Fruit fly (Drosophila melanogaster) whole organism, adult: ENCODE results near the gene plx.

Source experiments
- CG11617 ChIP-seq: fragments of 200-800 bp; sonication (Bioruptor generic); optimal IDR thresholded peaks from 2 replicates; lab custom pipeline; 2017; ENCODE audit warnings: mild to moderate bottlenecking, missing biosample characterization, missing genetic modification reagents, missing genetic modification characterization
- CG12768 ChIP-seq: fragments of 200-800 bp; sonication (Bioruptor generic); optimal IDR thresholded peaks from 2 replicates; lab custom pipeline; 2017; ENCODE audit warnings: missing biosample characterization, missing genetic modification characterization, mild to moderate bottlenecking, moderate library complexity, missing genetic modification reagents
- CG14711 ChIP-seq: fragments of 200-800 bp; sonication (Bioruptor generic); optimal IDR thresholded peaks from 2 replicates; lab custom pipeline; 2018; ENCODE audit warnings: missing biosample characterization, mild to moderate bottlenecking, missing genetic modification characterization, moderate library complexity
- CG1620 ChIP-seq: fragments of 200-800 bp; sonication (Bioruptor generic); optimal IDR thresholded peaks from 2 replicates; lab custom pipeline; 2016; ENCODE audit warnings: missing biosample characterization, missing genetic modification characterization
- CG33017 ChIP-seq: fragments of 200-800 bp; sonication (Bioruptor generic); optimal IDR thresholded peaks from 2 replicates; lab custom pipeline; 2018; ENCODE audit warnings: missing biosample characterization, mild to moderate bottlenecking, missing genetic modification characterization, moderate library complexity
- CG5204 ChIP-seq: fragments of 200-800 bp; sonication (Bioruptor generic); optimal IDR thresholded peaks from 2 replicates; lab custom pipeline; 2016; ENCODE audit warnings: missing biosample characterization, missing genetic modification characterization
- CG7045 ChIP-seq: fragments of 200-800 bp; sonication (Bioruptor generic); optimal IDR thresholded peaks from 2 replicates; lab custom pipeline; 2017; ENCODE audit warnings: missing biosample characterization, mild to moderate bottlenecking, missing genetic modification characterization
- CG7101 ChIP-seq: fragments of 200-800 bp; sonication (Bioruptor generic); optimal IDR thresholded peaks from 2 replicates; lab custom pipeline; 2018; ENCODE audit warnings: missing biosample characterization, mild to moderate bottlenecking, missing genetic modification characterization, moderate library complexity
- Clk ChIP-seq: fragments of 200-800 bp; sonication (Bioruptor generic); optimal IDR thresholded peaks from 2 replicates; lab custom pipeline; 2017; ENCODE audit warnings: missing biosample characterization, missing genetic modification characterization
- Crg-1 ChIP-seq: fragments of 200-800 bp; sonication (Bioruptor generic); optimal IDR thresholded peaks from 2 replicates; lab custom pipeline; 2016; ENCODE audit warnings: missing biosample characterization, missing genetic modification characterization
- Hr96 ChIP-seq: fragments of 200-800 bp; sonication (Bioruptor generic); optimal IDR thresholded peaks from 2 replicates; lab custom pipeline; 2016; ENCODE audit warnings: missing biosample characterization, missing genetic modification characterization
- Mnt ChIP-seq: fragments of 200-800 bp; sonication (Bioruptor generic); optimal IDR thresholded peaks from 2 replicates; lab custom pipeline; 2016; ENCODE audit warnings: missing biosample characterization, mild to moderate bottlenecking, missing genetic modification characterization
- bab1 ChIP-seq: fragments of 200-800 bp; sonication (Bioruptor generic); optimal IDR thresholded peaks from 3 replicates; lab custom pipeline; 2019; ENCODE audit warnings: missing biosample characterization, mild to moderate bottlenecking, missing genetic modification characterization, moderate library complexity
- cic ChIP-seq: fragments of 200-800 bp; sonication (Bioruptor generic); optimal IDR thresholded peaks from 2 replicates; lab custom pipeline; 2017; ENCODE audit warnings: missing biosample characterization, mild to moderate bottlenecking, missing genetic modification characterization, moderate library complexity
- cnc ChIP-seq, 2 experiments: fragments of >200 bp; optimal IDR thresholded peaks; 2 replicates each; lab custom pipeline; 2017
- kay ChIP-seq: fragments of 200-800 bp; sonication (Bioruptor generic); peaks from one replicate; lab custom pipeline; 2016; ENCODE audit warnings: missing biosample characterization, missing genetic modification characterization, borderline replicate concordance
- ovo ChIP-seq: fragments of 200-800 bp; sonication (Bioruptor generic); optimal IDR thresholded peaks from 2 replicates; lab custom pipeline; 2016; ENCODE audit warnings: missing biosample characterization, missing genetic modification characterization
- pad ChIP-seq: fragments of 200-800 bp; sonication (Bioruptor generic); optimal IDR thresholded peaks from 3 replicates; lab custom pipeline; 2017; ENCODE audit warnings: missing biosample characterization, missing genetic modification characterization, mild to moderate bottlenecking, moderate library complexity, missing genetic modification reagents
- tj ChIP-seq: fragments of 200-800 bp; sonication (Bioruptor generic); optimal IDR thresholded peaks from 3 replicates; lab custom pipeline; 2017; ENCODE audit warnings: missing biosample characterization, mild to moderate bottlenecking, missing genetic modification characterization, moderate library complexity
- toe ChIP-seq: fragments of 200-800 bp; sonication (Bioruptor generic); optimal IDR thresholded peaks from 2 replicates; lab custom pipeline; 2016; ENCODE audit warnings: missing biosample characterization, missing genetic modification characterization

The plx gene

DNA sequence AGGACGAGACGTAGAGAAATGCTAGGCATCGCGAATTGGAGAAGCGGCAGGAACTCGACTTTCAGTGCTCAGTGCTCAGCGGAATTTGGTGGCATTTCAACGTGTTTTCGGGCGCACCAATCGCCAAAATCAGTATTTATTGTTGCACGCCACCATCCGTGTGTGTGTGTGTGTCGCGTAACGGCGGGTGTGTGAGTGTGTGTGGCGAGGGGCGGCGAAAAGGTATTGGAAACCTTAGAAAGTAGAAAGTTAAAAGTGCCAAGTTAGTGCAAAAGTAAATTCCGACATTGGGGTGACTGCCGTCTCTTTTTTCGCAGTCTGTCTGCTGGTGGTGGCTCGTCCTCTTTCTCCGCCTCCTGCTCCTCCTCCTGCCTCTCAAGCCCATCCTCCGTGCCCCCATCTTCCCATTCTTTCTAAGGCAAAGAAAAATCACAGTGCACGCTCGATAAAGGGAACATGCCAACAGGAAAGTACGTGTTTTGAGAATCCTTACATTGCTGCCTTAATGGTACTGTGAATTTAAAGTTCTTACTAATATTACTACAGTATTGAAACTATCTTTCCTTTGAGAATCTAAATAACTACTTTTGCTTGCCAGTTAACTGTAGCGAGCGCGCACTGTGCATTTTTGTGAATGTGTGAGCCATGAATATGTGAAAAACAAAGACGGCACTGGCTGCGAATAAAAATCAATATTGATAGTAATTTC lies 548 bp downstream of the plx start:
- TF ChIP-seq CG5204 (GFP tag; lab: Kevin White, UChicago) (peak; percentile 41), Clk (GFP tag; lab: Kevin White, UChicago) (no peak), CG12768 (peak; percentile 37), CG7045 (GFP tag; lab: Kevin White, UChicago) (peak; percentile 7), CG7101 (tag; lab: Kevin White, UChicago) (no peak), CG1620 (GFP tag; lab: Kevin White, UChicago) (no peak), Hr96 (GFP tag; lab: Kevin White, UChicago) (peak; percentile 30), CG33017 (tag; lab: Kevin White, UChicago) (peak; percentile 3)

DNA sequence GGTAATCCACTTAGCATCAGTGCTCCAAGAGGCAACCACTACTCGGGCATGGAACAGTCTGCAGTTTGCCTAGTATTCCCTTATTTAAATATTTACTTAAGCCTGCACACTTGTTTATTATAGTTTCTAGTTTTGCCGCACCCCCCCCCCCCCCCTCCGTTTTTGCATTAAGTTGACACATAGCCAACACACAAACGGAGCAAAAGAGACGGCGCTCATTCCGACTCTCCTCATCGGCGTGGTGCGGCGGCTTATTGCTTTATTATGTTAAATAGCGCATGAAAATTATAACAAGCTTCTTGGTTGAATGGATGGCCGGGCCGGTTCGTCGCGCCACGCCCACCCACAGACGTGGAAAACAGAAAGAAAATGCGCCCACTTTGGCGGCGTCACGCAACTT lies 4.0 kb downstream of the plx start:
- TF ChIP-seq CG1620 (GFP tag; lab: Kevin White, UChicago) (no peak), tj (GFP tag; lab: Kevin White, UChicago) (no peak), CG12768 (no peak), bab1 (no peak), cnc (optimal IDR thresholded peaks at IDR 0.05; lab: Kevin White, UChicago) (no peak), Crg-1 (GFP tag; lab: Kevin White, UChicago) (no peak), pad (GFP tag; lab: Kevin White, UChicago) (no peak), CG11617 (no peak), toe (GFP tag; lab: Kevin White, UChicago) (no peak), Hr96 (GFP tag; lab: Kevin White, UChicago) (no peak), Clk (GFP tag; lab: Kevin White, UChicago) (no peak), kay (GFP tag; lab: Kevin White, UChicago) (no peak), CG33017 (tag; lab: Kevin White, UChicago) (no peak), cic (GFP tag; lab: Kevin White, UChicago) (no peak), ovo (GFP tag; lab: Kevin White, UChicago) (no peak)

DNA sequence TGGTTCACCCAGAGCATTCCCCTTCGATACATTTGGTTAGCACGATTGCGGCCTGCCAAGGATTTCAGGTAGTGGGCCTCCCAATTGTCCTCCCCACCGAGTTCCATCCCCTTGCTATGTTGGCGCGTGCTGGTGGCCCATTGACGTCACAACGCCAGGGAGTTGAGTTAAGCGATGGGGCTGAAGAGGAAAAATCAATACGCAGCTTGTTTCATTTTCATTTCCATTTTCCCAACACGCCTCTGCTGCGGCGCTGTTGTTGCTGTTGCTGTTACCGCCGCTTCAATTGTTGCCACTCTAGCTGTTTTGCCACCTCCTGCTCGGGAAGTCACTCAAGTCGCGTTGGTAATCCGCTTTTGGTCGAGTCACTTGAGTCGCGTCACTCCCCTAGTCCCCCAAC lies 5.4 kb downstream of the plx start:
- TF ChIP-seq pad (GFP tag; lab: Kevin White, UChicago) (no peak), bab1 (no peak), CG12768 (no peak), ovo (GFP tag; lab: Kevin White, UChicago) (no peak)

DNA sequence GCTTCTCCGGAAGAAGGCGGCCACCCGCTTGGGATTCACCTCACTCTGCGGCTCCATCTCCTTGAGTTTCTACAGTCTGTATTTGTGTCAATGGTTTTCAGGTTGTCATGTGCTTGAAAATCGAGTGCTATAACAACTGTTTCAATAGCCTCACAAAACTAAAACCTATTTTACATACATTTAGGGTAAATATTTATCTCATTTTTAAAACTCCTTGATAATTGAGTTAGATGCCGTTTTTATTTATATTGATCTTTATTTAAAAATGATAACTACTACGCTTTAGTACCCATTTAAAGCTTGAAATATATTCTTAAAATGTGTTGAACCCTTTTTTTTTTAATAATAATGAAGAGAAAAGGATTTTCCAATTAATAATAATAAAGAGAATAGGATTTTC lies 7.5 kb downstream of the plx start, which contains the start of gene CG2104:
Gene CG2104 (minus strand): TSS at position 101 of the 400 bp plus-strand sequence.
- TF ChIP-seq CG14711: no peak
- TF ChIP-seq CG7045 (GFP tag; lab: Kevin White, UChicago): no peak
- TF ChIP-seq CG1620 (GFP tag; lab: Kevin White, UChicago): no peak
- TF ChIP-seq Hr96 (GFP tag; lab: Kevin White, UChicago): no peak
- no peak for TF ChIP-seq pad (GFP tag; lab: Kevin White, UChicago)
- TF ChIP-seq bab1: no peak
- TF ChIP-seq CG5204 (GFP tag; lab: Kevin White, UChicago): no peak
- no peak for TF ChIP-seq ovo (GFP tag; lab: Kevin White, UChicago)
- TF ChIP-seq CG33017 (tag; lab: Kevin White, UChicago): no peak
- TF ChIP-seq Crg-1 (GFP tag; lab: Kevin White, UChicago): no peak
- TF ChIP-seq Clk (GFP tag; lab: Kevin White, UChicago): no peak
- no peak for TF ChIP-seq CG11617
- no peak for TF ChIP-seq cnc (optimal IDR thresholded peaks at IDR 0.05; lab: Kevin White, UChicago)
- no peak for TF ChIP-seq kay (GFP tag; lab: Kevin White, UChicago)
- no peak for TF ChIP-seq CG7101 (tag; lab: Kevin White, UChicago)

DNA sequence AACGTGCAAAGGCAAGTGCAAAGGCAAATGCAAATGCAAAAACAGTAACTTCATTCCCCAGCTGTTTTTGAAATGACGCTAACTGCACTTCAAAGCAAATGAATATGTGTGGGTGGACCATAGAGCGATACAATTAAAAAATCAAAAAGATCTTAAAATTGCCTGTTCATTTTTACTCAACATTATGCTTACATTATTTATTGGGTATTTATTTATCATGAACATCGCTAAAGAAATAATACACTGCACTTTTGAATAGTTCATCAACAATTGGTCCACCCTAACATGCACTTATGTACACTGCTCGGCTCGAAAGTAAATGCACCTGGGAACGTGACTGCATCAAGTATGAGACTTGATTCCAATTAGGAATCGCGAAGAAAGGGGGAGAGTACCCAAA lies 8.8 kb downstream of the plx start:
- TF ChIP-seq toe (GFP tag; lab: Kevin White, UChicago) (no peak), ovo (GFP tag; lab: Kevin White, UChicago) (peak; percentile 28), Crg-1 (GFP tag; lab: Kevin White, UChicago) (peak; percentile 52), Mnt (GFP tag; lab: Kevin White, UChicago) (no peak), CG1620 (GFP tag; lab: Kevin White, UChicago) (peak; percentile 11), Clk (GFP tag; lab: Kevin White, UChicago) (no peak), CG7101 (tag; lab: Kevin White, UChicago) (peak; percentile 83), pad (GFP tag; lab: Kevin White, UChicago) (peak; percentile 30), Hr96 (GFP tag; lab: Kevin White, UChicago) (peak; percentile 63), CG33017 (tag; lab: Kevin White, UChicago) (peak; percentile 84), cnc (optimal IDR thresholded peaks at IDR 0.05; lab: Kevin White, UChicago) (no peak), bab1 (peak; percentile 94), CG11617 (peak; percentile 48), tj (GFP tag; lab: Kevin White, UChicago) (peak; percentile 2), cic (GFP tag; lab: Kevin White, UChicago) (no peak), CG5204 (GFP tag; lab: Kevin White, UChicago) (peak; percentile 34), CG7045 (GFP tag; lab: Kevin White, UChicago) (peak; percentile 70), CG12768 (peak; percentile 55), CG14711 (peak; percentile 71), kay (GFP tag; lab: Kevin White, UChicago) (peak; percentile 92)

DNA sequence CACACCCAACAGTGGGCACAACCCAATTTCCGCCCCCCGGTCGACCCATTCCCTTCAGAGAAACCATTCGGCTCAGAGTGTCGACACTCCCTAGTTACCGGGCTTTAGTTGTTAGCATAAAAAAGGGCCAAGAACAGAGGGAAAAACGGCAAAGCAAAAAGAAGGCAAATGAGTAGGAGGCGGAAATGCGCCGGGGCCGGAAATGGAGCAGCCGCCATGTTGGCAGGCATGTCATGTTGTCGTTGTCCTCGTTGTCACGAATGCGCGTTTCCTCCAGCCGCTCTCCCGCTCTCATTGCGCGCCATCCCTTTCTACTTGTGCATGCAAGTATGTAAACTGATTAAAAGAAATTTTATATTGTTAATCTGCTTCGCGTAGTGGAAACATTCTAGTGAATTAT lies 10.7 kb downstream of the plx start:
- peak; percentile 23 for TF ChIP-seq CG7045 (GFP tag; lab: Kevin White, UChicago)
- TF ChIP-seq cic (GFP tag; lab: Kevin White, UChicago): no peak
